Fruit fly (Drosophila melanogaster) S2 (cell line): ENCODE data around the gene CG11686.

Experiments
- CG8478 ChIP-seq: fragments of >200 bp; optimal IDR thresholded peaks from 2 replicates; lab custom pipeline; 2018
- CTCF ChIP-seq, 2 experiments: fragments of >200 bp; optimal IDR thresholded peaks; 2 replicates each; lab custom pipeline; 2018

DNA sequence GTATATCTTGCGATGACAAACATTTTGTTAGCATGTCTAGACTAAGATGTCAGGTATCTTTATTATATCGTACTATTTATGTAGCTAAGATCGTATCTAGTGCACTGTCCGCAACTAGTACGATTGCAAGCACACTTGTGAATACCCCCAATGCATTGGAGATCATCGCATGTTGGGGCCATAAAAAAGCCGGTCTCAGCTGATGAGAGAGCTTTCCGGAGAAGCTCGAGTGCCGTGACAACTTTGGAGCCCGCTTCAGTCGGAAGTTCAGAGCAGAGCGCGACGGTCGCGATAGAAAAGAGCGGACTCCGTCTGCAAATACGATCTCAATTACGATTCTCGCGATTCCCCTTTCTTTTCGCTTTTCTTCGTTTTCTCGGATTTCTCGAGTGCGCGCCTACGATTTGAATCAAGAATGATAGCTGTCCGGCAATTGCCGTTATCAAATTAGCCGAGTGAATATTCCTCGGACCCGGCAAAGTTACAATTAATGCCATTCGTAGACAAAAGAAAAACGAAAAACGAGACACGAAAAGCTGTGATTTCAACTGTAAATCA, 44.4 kb downstream of the CG11686 start:
- TF ChIP-seq CTCF (optimal IDR thresholded peaks at IDR 0.05; lab: Kevin White, UChicago) (no peak), CG8478 (lab: Kevin White, UChicago) (no peak)
